Fruit fly (Drosophila melanogaster): Measurements from ENCODE around the gene CG7083.

- TF ChIP-seq Aef1 (GFP tag; IDR thresholded peaks at IDR 0.05) (no peak), CG10274 (GFP tag; optimal IDR thresholded peaks at IDR 0.05) (no peak), CG13296 (GFP tag; optimal IDR thresholded peaks at IDR 0.05) (no peak)
Measured at dm6 chr3L:8320105-8320813, 20.3 kb upstream of the CG7083 start, which contains the start of gene CG13670.

All from whole organism, embryonic.